Fruit fly (Drosophila melanogaster) whole organism, embryonic: Measurements from ENCODE around the gene HHEX.
A peak's percentile ranks its signal among the peaks of the same experiment; 100 is the strongest.

ENCODE experiments used
- Atf6 ChIP-seq: fragments of 200-800 bp; sonication (Bioruptor generic); IDR thresholded peaks from 2 replicates; pipeline ENCODE4 v1.3.6; 2022; ENCODE audit warnings: missing biosample characterization, missing genetic modification characterization
- CG10147 ChIP-seq: fragments of 200-800 bp; sonication (Bioruptor generic); optimal IDR thresholded peaks from 2 replicates; lab custom pipeline; 2019; ENCODE audit warnings: missing biosample characterization, mild to moderate bottlenecking, missing genetic modification characterization, moderate library complexity
- CG10267 ChIP-seq: fragments of 200-800 bp; sonication (Bioruptor generic); optimal IDR thresholded peaks from 2 replicates; lab custom pipeline; 2018; ENCODE audit warnings: missing biosample characterization, mild to moderate bottlenecking, missing genetic modification characterization, moderate library complexity
- CG10431 ChIP-seq: fragments of 200-800 bp; sonication (Bioruptor generic); optimal IDR thresholded peaks from 3 replicates; lab custom pipeline; 2018; ENCODE audit warnings: missing biosample characterization, mild to moderate bottlenecking, missing genetic modification characterization
- CG10462 ChIP-seq: fragments of 200-800 bp; sonication (Bioruptor generic); optimal IDR thresholded peaks from 2 replicates; lab custom pipeline; 2016; ENCODE audit warnings: missing biosample characterization, missing genetic modification characterization
- CG11085 ChIP-seq: fragments of 200-800 bp; sonication (Bioruptor generic); IDR thresholded peaks from 2 replicates; pipeline ENCODE4 v1.3.6; 2022; ENCODE audit warnings: missing biosample characterization, missing genetic modification characterization
- CG11398 ChIP-seq: fragments of 200-800 bp; sonication (Bioruptor generic); optimal IDR thresholded peaks from 2 replicates; lab custom pipeline; 2016; ENCODE audit warnings: missing biosample characterization, missing genetic modification characterization
- CG12155 ChIP-seq: fragments of 200-800 bp; sonication (Bioruptor generic); optimal IDR thresholded peaks from 3 replicates; lab custom pipeline; 2016; ENCODE audit warnings: missing biosample characterization, missing genetic modification characterization
- CG12219 ChIP-seq: fragments of 200-800 bp; sonication (Bioruptor generic); optimal IDR thresholded peaks from 3 replicates; lab custom pipeline; 2018; ENCODE audit warnings: missing biosample characterization, mild to moderate bottlenecking, missing genetic modification characterization
- CG1233 ChIP-seq: fragments of 200-800 bp; sonication (Bioruptor generic); optimal IDR thresholded peaks from 4 replicates; lab custom pipeline; 2018; ENCODE audit warnings: missing biosample characterization, mild to moderate bottlenecking, missing genetic modification characterization
- CG15696 ChIP-seq: fragments of 200-800 bp; sonication (Bioruptor generic); optimal IDR thresholded peaks from 2 replicates; lab custom pipeline; 2019; ENCODE audit warnings: missing biosample characterization, mild to moderate bottlenecking, missing genetic modification characterization, moderate library complexity
- CG1602 ChIP-seq: fragments of 200-800 bp; sonication (Bioruptor generic); optimal IDR thresholded peaks from 3 replicates; lab custom pipeline; 2016; ENCODE audit warnings: missing biosample characterization, missing genetic modification characterization
- CG1647 ChIP-seq: fragments of 200-800 bp; sonication (Bioruptor generic); optimal IDR thresholded peaks from 3 replicates; lab custom pipeline; 2016; ENCODE audit warnings: missing biosample characterization, missing genetic modification characterization
- CG17385 ChIP-seq: fragments of 200-800 bp; sonication (Bioruptor generic); optimal IDR thresholded peaks from 3 replicates; lab custom pipeline; 2018; ENCODE audit warnings: missing biosample characterization, mild to moderate bottlenecking, missing genetic modification characterization
- CG1792 ChIP-seq: fragments of 200-800 bp; sonication (Bioruptor generic); optimal IDR thresholded peaks from 2 replicates; lab custom pipeline; 2016; ENCODE audit warnings: missing biosample characterization, missing genetic modification characterization
- CG31365 ChIP-seq: fragments of 200-800 bp; sonication (Bioruptor generic); optimal IDR thresholded peaks from 2 replicates; lab custom pipeline; 2018; ENCODE audit warnings: missing biosample characterization, mild to moderate bottlenecking, missing genetic modification characterization
- CG32767 ChIP-seq: fragments of 200-800 bp; sonication (Bioruptor generic); IDR thresholded peaks from 2 replicates; pipeline ENCODE4 v1.3.6; 2022; ENCODE audit warnings: missing biosample characterization, missing genetic modification characterization
- CG3281 ChIP-seq: fragments of 200-800 bp; sonication (Bioruptor generic); optimal IDR thresholded peaks from 3 replicates; lab custom pipeline; 2017; ENCODE audit warnings: missing biosample characterization, mild to moderate bottlenecking, missing genetic modification characterization
- CG34376 ChIP-seq: fragments of 200-800 bp; sonication (Bioruptor generic); optimal IDR thresholded peaks from 2 replicates; lab custom pipeline; 2018; ENCODE audit warnings: missing biosample characterization, mild to moderate bottlenecking, missing genetic modification characterization
- CG3726 ChIP-seq: fragments of 200-800 bp; sonication (Bioruptor generic); IDR thresholded peaks from 3 replicates; pipeline ENCODE4, ENCODE4 v1.3.6; 2022; ENCODE audit warnings: missing biosample characterization, missing genetic modification characterization
- CG3838 ChIP-seq: fragments of 200-800 bp; sonication (Bioruptor generic); optimal IDR thresholded peaks from 3 replicates; lab custom pipeline; 2016; ENCODE audit warnings: missing biosample characterization, missing genetic modification characterization
- CG42726 ChIP-seq: fragments of 200-800 bp; sonication (Bioruptor generic); IDR thresholded peaks from 2 replicates; pipeline ENCODE4 v1.3.6; 2022; ENCODE audit warnings: missing biosample characterization, missing genetic modification characterization; ENCODE audit not compliant: partially characterized antibody
- CG8290 ChIP-seq, 3 experiments: fragments of 200-800 bp; sonication (Bioruptor generic); optimal IDR thresholded peaks; 2 replicates each; lab custom pipeline; 2016 to 2019; ENCODE audit warnings: missing biosample characterization in 3 of 3, missing genetic modification characterization in 3 of 3, mild to moderate bottlenecking in 2 of 3, moderate library complexity in 1 of 3
- CG9727 ChIP-seq: fragments of 200-800 bp; sonication (Bioruptor generic); optimal IDR thresholded peaks from 3 replicates; lab custom pipeline; 2017; ENCODE audit warnings: missing biosample characterization, mild to moderate bottlenecking, missing genetic modification characterization
- Camta ChIP-seq: fragments of 200-800 bp; sonication (Bioruptor generic); optimal IDR thresholded peaks from 2 replicates; lab custom pipeline; 2016; ENCODE audit warnings: missing biosample characterization, missing genetic modification characterization
- CkIIα-i1 ChIP-seq: fragments of 200-800 bp; sonication (Bioruptor generic); IDR thresholded peaks from 2 replicates; pipeline ENCODE4 v1.3.6; 2022; ENCODE audit warnings: missing biosample characterization, missing genetic modification characterization
- CrebB ChIP-seq: fragments of 200-800 bp; sonication (Bioruptor generic); optimal IDR thresholded peaks from 3 replicates; lab custom pipeline; 2018; ENCODE audit warnings: missing biosample characterization, mild to moderate bottlenecking, missing genetic modification characterization
- Dip2 ChIP-seq: fragments of 200-800 bp; sonication (Bioruptor generic); IDR thresholded peaks from 2 replicates; pipeline ENCODE4 v1.3.6; 2022; ENCODE audit warnings: missing biosample characterization, missing genetic modification characterization
- Elba2 ChIP-seq: fragments of 200-800 bp; sonication (Bioruptor generic); optimal IDR thresholded peaks from 3 replicates; lab custom pipeline; 2016; ENCODE audit warnings: missing biosample characterization, missing genetic modification characterization
- HLH54F ChIP-seq: fragments of 200-800 bp; sonication (Bioruptor generic); optimal IDR thresholded peaks from 3 replicates; lab custom pipeline; 2016; ENCODE audit warnings: missing biosample characterization, missing genetic modification characterization
- NC2β ChIP-seq: fragments of 200-800 bp; sonication (Bioruptor generic); optimal IDR thresholded peaks from 2 replicates; lab custom pipeline; 2016; ENCODE audit warnings: missing biosample characterization, missing genetic modification characterization
- Neu2 ChIP-seq: fragments of 200-800 bp; sonication (Bioruptor generic); optimal IDR thresholded peaks from 3 replicates; lab custom pipeline; 2016; ENCODE audit warnings: missing biosample characterization, missing genetic modification characterization, borderline replicate concordance
- Oaz ChIP-seq: fragments of 200-800 bp; sonication (Bioruptor generic); IDR thresholded peaks from 2 replicates; pipeline ENCODE4 v1.3.6; 2022; ENCODE audit warnings: missing biosample characterization, missing genetic modification characterization
- Optix ChIP-seq: fragments of 200-800 bp; sonication (Bioruptor generic); IDR thresholded peaks from 3 replicates; pipeline ENCODE4 v1.3.6; 2022; ENCODE audit warnings: missing biosample characterization, missing genetic modification characterization
- PHDP ChIP-seq: fragments of 200-800 bp; sonication (Bioruptor generic); optimal IDR thresholded peaks from 3 replicates; lab custom pipeline; 2018; ENCODE audit warnings: missing biosample characterization, mild to moderate bottlenecking, missing genetic modification characterization, moderate library complexity
- ab ChIP-seq: fragments of 200-800 bp; sonication (Bioruptor generic); optimal IDR thresholded peaks from 2 replicates; lab custom pipeline; 2016; ENCODE audit warnings: missing biosample characterization, missing genetic modification characterization
- cg ChIP-seq: fragments of 200-800 bp; sonication (Bioruptor generic); optimal IDR thresholded peaks from 3 replicates; lab custom pipeline; 2019; ENCODE audit warnings: missing biosample characterization, mild to moderate bottlenecking, missing genetic modification characterization, moderate library complexity
- dysf ChIP-seq: fragments of 200-800 bp; sonication (Bioruptor generic); IDR thresholded peaks from 3 replicates; pipeline ENCODE4 v1.3.6; 2022; ENCODE audit warnings: missing biosample characterization, missing genetic modification characterization
- ems ChIP-seq: fragments of 200-800 bp; sonication (Bioruptor generic); optimal IDR thresholded peaks from 3 replicates; lab custom pipeline; 2016; ENCODE audit warnings: missing biosample characterization, missing genetic modification characterization
- ewg ChIP-seq: fragments of 200-800 bp; sonication (Bioruptor generic); optimal IDR thresholded peaks from 3 replicates; lab custom pipeline; 2017; ENCODE audit warnings: mild to moderate bottlenecking, missing biosample characterization, missing genetic modification reagents, missing genetic modification characterization
- fd64A ChIP-seq: fragments of 200-800 bp; sonication (Bioruptor generic); optimal IDR thresholded peaks from 3 replicates; lab custom pipeline; 2018; ENCODE audit warnings: missing biosample characterization, mild to moderate bottlenecking, missing genetic modification characterization
- lov ChIP-seq, 2 experiments: fragments of 200-800 bp in 1 of 2; fragments of >200 bp in 1 of 2; sonication (Bioruptor generic) in 1 of 2; IDR thresholded peaks in 1 of 2; optimal IDR thresholded peaks in 1 of 2; 2 replicates in 1 of 2; 3 replicates in 1 of 2; pipeline versions ENCODE4 v1.3.6 to Lab custom; 2017 to 2022; ENCODE audit warnings: missing biosample characterization in 1 of 2, missing genetic modification characterization in 1 of 2
- mirr ChIP-seq: fragments of 200-800 bp; sonication (Bioruptor generic); optimal IDR thresholded peaks from 3 replicates; lab custom pipeline; 2018; ENCODE audit warnings: missing biosample characterization, mild to moderate bottlenecking, missing genetic modification characterization
- p53 ChIP-seq: fragments of 200-800 bp; sonication (Bioruptor generic); optimal IDR thresholded peaks from 2 replicates; lab custom pipeline; 2016; ENCODE audit warnings: missing biosample characterization, missing genetic modification characterization
- salm ChIP-seq: fragments of 200-800 bp; sonication (Bioruptor generic); optimal IDR thresholded peaks from 2 replicates; lab custom pipeline; 2018; ENCODE audit warnings: missing biosample characterization, mild to moderate bottlenecking, missing genetic modification characterization
- sd ChIP-seq: fragments of 200-800 bp; sonication (Bioruptor generic); optimal IDR thresholded peaks from 3 replicates; lab custom pipeline; 2018; ENCODE audit warnings: missing biosample characterization, mild to moderate bottlenecking, missing genetic modification characterization, moderate library complexity
- slp2 ChIP-seq: fragments of 200-800 bp; sonication (Bioruptor generic); optimal IDR thresholded peaks from 2 replicates; lab custom pipeline; 2016; ENCODE audit warnings: missing biosample characterization, missing genetic modification characterization
- trem ChIP-seq: fragments of 200-800 bp; optimal IDR thresholded peaks from 3 replicates; lab custom pipeline; 2019; ENCODE audit warnings: missing biosample characterization, mild to moderate bottlenecking, missing genetic modification characterization, moderate library complexity
- ttk ChIP-seq: fragments of 200-800 bp; sonication (Bioruptor generic); IDR thresholded peaks from 2 replicates; pipeline ENCODE4 v2.1.2; 2022; ENCODE audit warnings: missing biosample characterization, missing genetic modification characterization

The HHEX gene

DNA sequence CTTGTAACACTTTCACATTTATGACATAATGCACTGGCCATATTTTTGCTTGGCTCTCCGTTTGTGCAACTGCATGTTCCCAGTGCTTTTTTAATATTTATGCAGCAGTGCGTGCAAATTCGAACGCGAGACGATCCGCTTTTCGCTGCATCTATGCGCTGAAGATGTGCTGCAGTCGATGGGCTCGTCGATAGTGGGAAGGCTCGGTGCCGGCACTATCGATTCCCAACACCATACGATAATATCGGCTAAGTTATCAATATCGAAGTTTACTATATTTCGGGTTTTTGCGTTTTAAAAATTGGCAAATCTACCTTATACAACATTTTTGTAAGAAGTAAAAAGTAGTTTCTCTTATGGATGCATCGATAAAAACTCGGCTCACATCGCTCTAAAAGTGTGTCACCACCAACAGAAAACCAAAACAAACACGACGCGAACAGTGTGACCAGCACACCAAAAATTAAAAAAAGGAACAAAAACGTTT lies 16.9 kb upstream of the HHEX start, which contains the start of gene RhoGAP93B (continued):
- peak; percentile 87 for TF ChIP-seq Oaz
- TF ChIP-seq fd64A = peak; percentile 22
- TF ChIP-seq CG34376 (GFP tag; lab: Kevin White, UChicago) = peak; percentile 80
- TF ChIP-seq trem (tag; lab: Kevin White, UChicago) = peak; percentile 89
- TF ChIP-seq NC2β (GFP tag; lab: Kevin White, UChicago) = peak; percentile 83
- peak; percentile 7 for TF ChIP-seq CG17385 (GFP tag; lab: Kevin White, UChicago)
- TF ChIP-seq CG11398 = peak; percentile 83
- TF ChIP-seq CG10462 (GFP tag; lab: Kevin White, UChicago) = peak; percentile 26
- TF ChIP-seq CG15696 = peak; percentile 90
- peak; percentile 95 for TF ChIP-seq HLH54F (GFP tag; lab: Kevin White, UChicago)
- TF ChIP-seq CG11085 (GFP tag; lab: Robert Waterston, UW) = peak; percentile 90
- TF ChIP-seq cg (GFP tag; lab: Kevin White, UChicago) = peak; percentile 24
- peak; percentile 8 for TF ChIP-seq salm (tag; lab: Kevin White, UChicago)
- peak; percentile 62 for TF ChIP-seq mirr (GFP tag; lab: Kevin White, UChicago)
- no peak for TF ChIP-seq sd (tag; lab: Kevin White, UChicago)
- peak; percentile 47 for TF ChIP-seq CG31365
- TF ChIP-seq CG1233 (GFP tag; lab: Kevin White, UChicago) = peak; percentile 69
- TF ChIP-seq CG3281 (GFP tag; lab: Kevin White, UChicago) = peak; percentile 74
- TF ChIP-seq dysf (GFP tag; lab: Robert Waterston, UW) = peak; percentile 88
- peak; percentile 86 for TF ChIP-seq CG10147
- TF ChIP-seq ewg = peak; percentile 37
- peak; percentile 76 for TF ChIP-seq CG8290 (GFP tag; optimal IDR thresholded peaks at IDR 0.05; lab: Kevin White, UChicago)
- TF ChIP-seq CG8290 (tag; optimal IDR thresholded peaks at IDR 0.05; lab: Kevin White, UChicago) = peak in 1 of 2 experiments; percentile 13
- peak; percentile 86 for TF ChIP-seq ems (GFP tag; lab: Kevin White, UChicago)
- peak; percentile 63 for TF ChIP-seq Neu2 (GFP tag; lab: Kevin White, UChicago)
- peak; percentile 85 for TF ChIP-seq CG10267 (tag; lab: Kevin White, UChicago)
- peak; percentile 74 for TF ChIP-seq CG1602 (GFP tag; lab: Kevin White, UChicago)
- peak; percentile 79 for TF ChIP-seq CG3838 (GFP tag; lab: Kevin White, UChicago)
- peak; percentile 85 for TF ChIP-seq CG1647 (GFP tag; lab: Kevin White, UChicago)
- TF ChIP-seq ab (GFP tag; lab: Kevin White, UChicago) = peak; percentile 7
- TF ChIP-seq CG9727 (GFP tag; lab: Kevin White, UChicago) = peak; percentile 90
- TF ChIP-seq Dip2 = peak; percentile 15; the same call in 1 of the 2 replicates
- TF ChIP-seq CrebB (tag; lab: Kevin White, UChicago) = peak; percentile 56
- TF ChIP-seq Atf6 (GFP tag; lab: Robert Waterston, UW) = peak; percentile 92
- peak; percentile 92 for TF ChIP-seq CG1792 (GFP tag; lab: Kevin White, UChicago)
- TF ChIP-seq ttk (GFP tag; lab: Robert Waterston, UW) = peak; percentile 89
- peak; percentile 77 for TF ChIP-seq slp2 (GFP tag; lab: Kevin White, UChicago)
- peak; percentile 55 for TF ChIP-seq Elba2 (GFP tag; lab: Kevin White, UChicago)
- TF ChIP-seq lov (optimal IDR thresholded peaks at IDR 0.05; lab: Kevin White, UChicago) = no peak
- TF ChIP-seq lov (GFP tag; IDR thresholded peaks at IDR 0.05; lab: Robert Waterston, UW) = peak; percentile 78; the same call in 1 of the 3 replicates
- TF ChIP-seq Camta (GFP tag; lab: Kevin White, UChicago) = peak; percentile 76
- TF ChIP-seq CkIIα-i1 (GFP tag; lab: Robert Waterston, UW) = peak; percentile 55; the same call in 1 of the 2 replicates
- peak; percentile 84 for TF ChIP-seq PHDP (tag; lab: Kevin White, UChicago)
- TF ChIP-seq CG3726 (GFP tag; lab: Robert Waterston, UW) = peak; percentile 86
- TF ChIP-seq CG10431 = no peak
- TF ChIP-seq CG12155 (GFP tag; lab: Kevin White, UChicago) = peak; percentile 79
- peak; percentile 56 for TF ChIP-seq p53 (GFP tag; lab: Kevin White, UChicago)
- TF ChIP-seq CG32767 (GFP tag; lab: Robert Waterston, UW) = peak; percentile 80; the same call in 1 of the 2 replicates
- peak; percentile 8 for TF ChIP-seq CG12219
- peak; percentile 100 for TF ChIP-seq CG42726 (GFP tag; lab: Robert Waterston, UW)
- TF ChIP-seq Optix = peak; percentile 95
